Fruit fly (Drosophila melanogaster): ENCODE data around the gene CG12375.

DNA sequence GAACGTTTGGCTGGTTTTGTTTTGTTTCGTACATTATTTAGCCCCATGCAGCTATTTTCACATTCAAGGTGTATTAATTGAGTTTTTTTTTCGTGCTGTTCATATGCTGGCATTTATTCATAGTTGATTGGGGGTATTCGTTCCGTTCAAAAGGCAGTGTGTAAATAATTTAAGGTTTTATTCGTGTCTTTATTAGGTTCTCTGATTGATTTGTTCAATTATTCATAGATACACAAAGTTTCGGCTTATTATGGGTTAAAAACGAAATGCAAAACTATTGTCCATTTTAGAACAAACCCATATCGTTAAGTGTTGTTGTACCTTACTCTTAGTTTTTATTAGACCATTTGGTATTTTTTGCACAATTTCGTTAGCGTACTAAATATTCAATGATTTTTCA is 35.3 kb downstream of the CG12375 start:
- TF ChIP-seq CG17806 (tag; optimal IDR thresholded peaks at IDR 0.05), result no peak
- TF ChIP-seq CG14655 (GFP tag; optimal IDR thresholded peaks at IDR 0.05), result no peak
- no peak for TF ChIP-seq CG34367 (tag; optimal IDR thresholded peaks at IDR 0.05)
- TF ChIP-seq CG9948 (tag; optimal IDR thresholded peaks at IDR 0.05), result no peak
- TF ChIP-seq Ets98B (GFP tag; IDR thresholded peaks at IDR 0.05), result no peak
- no peak for TF ChIP-seq CG10348 (GFP tag; IDR thresholded peaks at IDR 0.05)
- TF ChIP-seq CG12605 (GFP tag; IDR thresholded peaks at IDR 0.05), result no peak
- TF ChIP-seq Snoo (tag; optimal IDR thresholded peaks at IDR 0.05), result no peak
